Worm (Caenorhabditis elegans): ENCODE data around the gene K01D12.20.
"Not testable (repeated sequence)": the region's sequence is repeated elsewhere in the genome, so short reads cannot be mapped to it uniquely, and the experiment has no call there.

K01D12.20 gene

ce11 chrV:12395699-12396098 lies 4.9 kb downstream of the K01D12.20 start, which contains the start of gene twk-14:
twk-14 (minus strand) TSS chrV:12395706.
- no peak for TF ChIP-seq zip-5 (tag; optimal IDR thresholded peaks at IDR 0.05)
- no peak for TF ChIP-seq elt-2 (tag; optimal IDR thresholded peaks at IDR 0.05)
- TF ChIP-seq pat-9 (tag; optimal IDR thresholded peaks at IDR 0.05): no peak
- no peak for TF ChIP-seq sox-2 (GFP tag; IDR thresholded peaks at IDR 0.05)
- no peak for TF ChIP-seq ceh-6 (GFP tag; optimal IDR thresholded peaks at IDR 0.05)
- no peak for TF ChIP-seq T23F11.4 (GFP tag; optimal IDR thresholded peaks at IDR 0.05)
- TF ChIP-seq lin-11 (tag; optimal IDR thresholded peaks at IDR 0.05): no peak
- no peak for TF ChIP-seq ceh-34 (tag; optimal IDR thresholded peaks at IDR 0.05)
- TF ChIP-seq tbx-7 (tag; optimal IDR thresholded peaks at IDR 0.05): no peak
- no peak for TF ChIP-seq ceh-48 (tag; optimal IDR thresholded peaks at IDR 0.05)
- TF ChIP-seq unc-86 (tag; optimal IDR thresholded peaks at IDR 0.05): no peak
- TF ChIP-seq ceh-24 (tag; optimal IDR thresholded peaks at IDR 0.05): no peak
- no peak for TF ChIP-seq dve-1 (tag; optimal IDR thresholded peaks at IDR 0.05)
- no peak for TF ChIP-seq hlh-15 (tag; optimal IDR thresholded peaks at IDR 0.05)
- no peak for TF ChIP-seq dmd-4 (tag; optimal IDR thresholded peaks at IDR 0.05; ENCODE audit: borderline replicate concordance)
- no peak for TF ChIP-seq hlh-13 (GFP tag; optimal IDR thresholded peaks at IDR 0.05)
- no peak for TF ChIP-seq pha-2 (tag; optimal IDR thresholded peaks at IDR 0.05)
- TF ChIP-seq sox-4 (tag; optimal IDR thresholded peaks at IDR 0.05): no peak
- TF ChIP-seq ref-2 (tag; optimal IDR thresholded peaks at IDR 0.05): no peak

- TF ChIP-seq C08G9.2 (tag; optimal IDR thresholded peaks at IDR 0.05): no peak
- no peak for TF ChIP-seq ceh-18 (tag; optimal IDR thresholded peaks at IDR 0.05)
- TF ChIP-seq eyg-1 (tag; optimal IDR thresholded peaks at IDR 0.05): no peak
Observed at ce11 chrV:12386154-12386553, 14.5 kb downstream of the K01D12.20 start, which contains the start of gene K01D12.15. K01D12.15 (plus strand) TSS chrV:12386454.

DNA sequence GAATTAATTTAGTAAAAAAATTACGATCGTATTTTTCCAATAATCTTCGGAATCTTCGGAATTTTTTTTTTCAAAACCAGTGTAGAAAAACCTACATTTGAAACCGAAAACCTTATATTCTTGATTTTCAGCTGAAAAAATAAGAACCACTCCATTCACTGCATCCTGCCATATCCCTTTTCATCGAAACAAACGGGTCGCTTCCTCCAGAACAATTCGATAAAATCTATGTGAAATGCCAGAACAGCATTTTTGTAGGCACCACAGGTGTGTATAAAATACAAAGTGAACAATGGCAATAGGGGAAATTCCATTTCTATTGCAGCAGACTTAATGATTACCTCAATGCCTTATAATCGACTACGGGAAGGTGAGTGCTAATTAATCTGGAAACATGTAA lies 23.4 kb downstream of the K01D12.20 start, which contains the start of gene K01D12.1:
TSS of gene K01D12.1 (plus strand) at position 301 of the 400 bp plus-strand sequence.
- TF ChIP-seq ceh-31 (tag; optimal IDR thresholded peaks at IDR 0.05) (no peak), pros-1 (tag; optimal IDR thresholded peaks at IDR 0.05) (no peak), ztf-16 (tag; optimal IDR thresholded peaks at IDR 0.05) (no peak), gmeb-2 (tag; optimal IDR thresholded peaks at IDR 0.05) (no peak), syd-9 (tag; optimal IDR thresholded peaks at IDR 0.05) (no peak), ceh-48 (tag; optimal IDR thresholded peaks at IDR 0.05) (no peak), dve-1 (tag; optimal IDR thresholded peaks at IDR 0.05) (no peak), ref-2 (tag; optimal IDR thresholded peaks at IDR 0.05) (no peak), T23F11.4 (GFP tag; optimal IDR thresholded peaks at IDR 0.05) (no peak), hlh-30 (tag; optimal IDR thresholded peaks at IDR 0.05; ENCODE audit: insufficient read depth) (no peak), rnt-1 (tag; optimal IDR thresholded peaks at IDR 0.05) (no peak), nhr-11 (tag; optimal IDR thresholded peaks at IDR 0.05) (no peak), hlh-8 (tag; optimal IDR thresholded peaks at IDR 0.05) (no peak), lim-6 (tag; optimal IDR thresholded peaks at IDR 0.05) (no peak), zip-5 (tag; optimal IDR thresholded peaks at IDR 0.05) (no peak), mec-3 (tag; optimal IDR thresholded peaks at IDR 0.05; ENCODE audit: borderline replicate concordance) (no peak)

- not testable (repeated sequence) for TF ChIP-seq rnt-1 (tag; optimal IDR thresholded peaks at IDR 0.05); syd-9 (tag; optimal IDR thresholded peaks at IDR 0.05); pag-3 (tag; optimal IDR thresholded peaks at IDR 0.05; ENCODE audit: borderline replicate concordance)
Observed at ce11 chrV:12374252-12374651, 26.4 kb downstream of the K01D12.20 start, which contains the start of gene F23H12.10. F23H12.10 (minus strand) TSS chrV:12374263.

DNA sequence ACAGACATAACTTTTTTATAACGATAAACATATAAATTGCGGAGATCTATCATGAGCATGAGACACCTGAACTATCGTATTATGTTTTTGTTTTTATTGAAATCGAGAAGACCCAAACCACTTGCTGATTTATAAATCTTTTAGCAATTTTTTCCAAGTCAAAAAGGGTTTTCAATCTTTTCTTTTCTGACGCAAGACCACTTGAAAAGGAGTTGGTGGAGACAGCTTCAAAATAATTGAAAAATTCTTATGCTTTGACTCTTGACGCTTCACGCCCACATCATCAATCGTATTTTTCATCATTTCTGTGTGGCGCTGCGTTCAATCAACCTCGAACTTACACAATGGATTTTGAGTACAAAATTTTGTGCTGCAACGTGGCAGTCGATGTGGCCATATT lies 29.2 kb downstream of the K01D12.20 start, which contains the start of gene F23H12.7:
TSS of gene F23H12.7 (plus strand) at position 301 of the 400 bp plus-strand sequence.
- TF ChIP-seq fax-1 (tag; optimal IDR thresholded peaks at IDR 0.05) (no peak), eyg-1 (tag; optimal IDR thresholded peaks at IDR 0.05) (no peak), ceh-9 (tag; optimal IDR thresholded peaks at IDR 0.05) (no peak), pros-1 (tag; optimal IDR thresholded peaks at IDR 0.05) (no peak), unc-55 (GFP tag; optimal IDR thresholded peaks at IDR 0.05) (no peak), dmd-4 (tag; optimal IDR thresholded peaks at IDR 0.05; ENCODE audit: borderline replicate concordance) (no peak), madf-2 (tag; optimal IDR thresholded peaks at IDR 0.05) (no peak), C38D4.7 (GFP tag; optimal IDR thresholded peaks at IDR 0.05) (no peak), tbx-2 (tag; optimal IDR thresholded peaks at IDR 0.05) (no peak), gmeb-2 (tag; optimal IDR thresholded peaks at IDR 0.05) (no peak), Y22D7AL.16 (tag; optimal IDR thresholded peaks at IDR 0.05) (no peak)
